1 worm cellular context compared by ENCODE assay signal in genomic region chrIII:5863774-5864173, ce11.
A peak's percentile ranks its signal among the peaks of the same experiment; 100 is the strongest.
TF ChIP-seq lines count a peak whose summit lies in the region.

TSS of gene dnpp-1 (minus strand) at chrIII:5863803.

TF ChIP-seq in whole organism, L1 larva, 84 proteins besides CTCF, POLR2A, EP300 and RAD21 (continued from another document):
- TF ChIP-seq lin-35 (GFP tag; optimal IDR thresholded peaks at IDR 0.05; lab: Kevin White, UChicago) (peak in 1 of 2 experiments; percentile 25), tbx-2 (tag; optimal IDR thresholded peaks at IDR 0.05; lab: Kevin White, UChicago) (no peak), dpl-1 (GFP tag; optimal IDR thresholded peaks at IDR 0.05; lab: Kevin White, UChicago) (no peak), tlp-1 (tag; optimal IDR thresholded peaks at IDR 0.05; lab: Kevin White, UChicago) (peak; percentile 25), jun-1 (tag; optimal IDR thresholded peaks at IDR 0.05; lab: Kevin White, UChicago) (no peak), C16A3.4 (tag; optimal IDR thresholded peaks at IDR 0.05; lab: Kevin White, UChicago) (no peak), efl-1 (optimal IDR thresholded peaks at IDR 0.05; lab: Kevin White, UChicago) (no peak), efl-1 (GFP tag; optimal IDR thresholded peaks at IDR 0.05 in 1 of 2; lab: Kevin White, UChicago) (no peak), sup-37 (GFP tag; optimal IDR thresholded peaks at IDR 0.05; lab: Kevin White, UChicago) (no peak), fkh-10 (GFP tag; optimal IDR thresholded peaks at IDR 0.05; lab: Kevin White, UChicago) (no peak), sptf-1 (tag; optimal IDR thresholded peaks at IDR 0.05; lab: Kevin White, UChicago) (no peak), zip-4 (GFP tag; optimal IDR thresholded peaks at IDR 0.05; lab: Kevin White, UChicago) (no peak), blmp-1 (tag; optimal IDR thresholded peaks at IDR 0.05; lab: Kevin White, UChicago) (peak; percentile 62), nhr-85 (tag; lab: Kevin White, UChicago) (no peak), fkh-4 (tag; optimal IDR thresholded peaks at IDR 0.05; lab: Kevin White, UChicago; ENCODE audit: borderline replicate concordance) (no peak), nhr-20 (tag; optimal IDR thresholded peaks at IDR 0.05; lab: Kevin White, UChicago) (no peak), sox-4 (tag; optimal IDR thresholded peaks at IDR 0.05; lab: Kevin White, UChicago) (no peak), unc-86 (tag; optimal IDR thresholded peaks at IDR 0.05; lab: Kevin White, UChicago) (no peak), ceh-82 (tag; optimal IDR thresholded peaks at IDR 0.05; lab: Kevin White, UChicago) (no peak), elt-2 (tag; optimal IDR thresholded peaks at IDR 0.05; lab: Kevin White, UChicago) (peak; percentile 78)
